Fruit fly (Drosophila melanogaster): ENCODE results near the gene Gyc32E.

- TF ChIP-seq CG8478 (optimal IDR thresholded peaks at IDR 0.05) (no peak), CTCF (optimal IDR thresholded peaks at IDR 0.05) (no peak)
Measured at dm6 chr2L:11178334-11178733, 29.4 kb upstream of the Gyc32E start.

Data from S2 (cell line).